Fruit fly (Drosophila melanogaster): Measurements from ENCODE around the gene Mob2.

Mob2 gene

dm6 chr3L:11561946-11562760 lies at the start of gene Mob2, which contains the start of gene CG7394 (continued):
- TF ChIP-seq Gug (GFP tag; IDR thresholded peaks at IDR 0.05) (peak; percentile 87; the same call in 3 of the 4 replicates), Ptx1 (GFP tag; IDR thresholded peaks at IDR 0.05) (peak; percentile 91), Stat92E (GFP tag; optimal IDR thresholded peaks at IDR 0.05) (peak in 2 of 3 experiments; percentile 14 to 83), CG11696 (GFP tag; IDR thresholded peaks at IDR 0.05) (peak; percentile 52; the same call in 1 of the 2 replicates), ranshi (GFP tag; IDR thresholded peaks at IDR 0.05) (peak; percentile 94), Med (GFP tag) (peak; percentile 98), CG7556 (GFP tag; optimal IDR thresholded peaks at IDR 0.05) (peak; percentile 85), Optix (GFP tag; IDR thresholded peaks at IDR 0.05) (peak; percentile 75), Opbp (GFP tag; IDR thresholded peaks at IDR 0.05; ENCODE audit: partially characterized antibody) (peak; percentile 81), lov (optimal IDR thresholded peaks at IDR 0.05) (no peak), lov (GFP tag; IDR thresholded peaks at IDR 0.05) (peak; percentile 79; the same call in 1 of the 3 replicates), CG18764 (GFP tag; optimal IDR thresholded peaks at IDR 0.05) (peak; percentile 88), wor (GFP tag; IDR thresholded peaks at IDR 0.05) (peak; percentile 80), gro (GFP tag; optimal IDR thresholded peaks at IDR 0.05) (peak; percentile 80), schlank (tag; optimal IDR thresholded peaks at IDR 0.05) (peak; percentile 65), Antp (GFP tag; optimal IDR thresholded peaks at IDR 0.05) (peak; percentile 63), sens-2 (GFP tag; IDR thresholded peaks at IDR 0.05) (peak; percentile 86), CG34224 (GFP tag; IDR thresholded peaks at IDR 0.05; ENCODE audit: partially characterized antibody) (peak; percentile 87), Eip74EF (GFP tag; optimal IDR thresholded peaks at IDR 0.05) (peak in 1 of 2 experiments; percentile 70), klu (GFP tag; IDR thresholded peaks at IDR 0.05) (peak; percentile 80), lbe (GFP tag; optimal IDR thresholded peaks at IDR 0.05) (peak; percentile 88), CG6791 (GFP tag; IDR thresholded peaks at IDR 0.05; ENCODE audit: partially characterized antibody) (peak; percentile 86), chinmo (GFP tag; IDR thresholded peaks at IDR 0.05; ENCODE audit: partially characterized antibody) (peak; percentile 76; the same call in 2 of the 4 replicates), CG1602 (GFP tag; optimal IDR thresholded peaks at IDR 0.05) (peak; percentile 89), CG3838 (GFP tag; optimal IDR thresholded peaks at IDR 0.05) (peak; percentile 70), Adf1 (GFP tag; IDR thresholded peaks at IDR 0.05) (peak; percentile 55; the same call in 1 of the 2 replicates), mirr (GFP tag; optimal IDR thresholded peaks at IDR 0.05) (peak; percentile 46), Oaz (GFP tag; IDR thresholded peaks at IDR 0.05) (peak; percentile 79), CG17568 (GFP tag; optimal IDR thresholded peaks at IDR 0.05) (peak; percentile 74), CG8924 (tag; optimal IDR thresholded peaks at IDR 0.05) (peak; percentile 95), maf-S (GFP tag; optimal IDR thresholded peaks at IDR 0.05) (no peak), pfk (GFP tag; optimal IDR thresholded peaks at IDR 0.05) (peak; percentile 7), bsh (GFP tag; optimal IDR thresholded peaks at IDR 0.05) (peak in 1 of 2 experiments; percentile 94), repo (GFP tag; optimal IDR thresholded peaks at IDR 0.05) (peak; percentile 80), CG2202 (tag; optimal IDR thresholded peaks at IDR 0.05) (peak; percentile 84), Hr51 (GFP tag; optimal IDR thresholded peaks at IDR 0.05) (peak; percentile 88 to 92), CG18619 (GFP tag; optimal IDR thresholded peaks at IDR 0.05) (peak; percentile 75), sqz (GFP tag; optimal IDR thresholded peaks at IDR 0.05) (peak; percentile 44), Fer2 (tag; optimal IDR thresholded peaks at IDR 0.05) (peak; percentile 84), sd (tag; optimal IDR thresholded peaks at IDR 0.05) (peak; percentile 58), stwl (tag; optimal IDR thresholded peaks at IDR 0.05) (peak; percentile 92), CG1603 (tag; optimal IDR thresholded peaks at IDR 0.05) (peak; percentile 78), CG13775 (GFP tag; optimal IDR thresholded peaks at IDR 0.05) (peak; percentile 94), tap (tag; optimal IDR thresholded peaks at IDR 0.05) (peak; percentile 91), ac (GFP tag; optimal IDR thresholded peaks at IDR 0.05) (peak; percentile 15), tx (GFP tag; optimal IDR thresholded peaks at IDR 0.05) (peak; percentile 81), Abd-B (GFP tag; optimal IDR thresholded peaks at IDR 0.05) (peak; percentile 90)

Data from whole organism, embryonic.